Fruit fly (Drosophila melanogaster) whole organism, embryonic: ENCODE data around the gene wls.

ENCODE experiments used
- Awh ChIP-seq: fragments of 200-800 bp; sonication (Bioruptor generic); IDR thresholded peaks from 2 replicates; pipeline ENCODE4, ENCODE4 v1.3.6; 2022; ENCODE audit warnings: missing biosample characterization, missing genetic modification characterization
- BEAF-32 ChIP-seq: fragments of 200-800 bp; sonication (Bioruptor generic); optimal IDR thresholded peaks from 3 replicates; lab custom pipeline; 2017; ENCODE audit warnings: missing biosample characterization, missing genetic modification characterization, mild to moderate bottlenecking, moderate library complexity, missing genetic modification reagents
- Bteb2 ChIP-seq: fragments of 200-800 bp; sonication (Bioruptor generic); optimal IDR thresholded peaks from 2 replicates; lab custom pipeline; 2016; ENCODE audit warnings: missing biosample characterization, missing genetic modification characterization
- CG1024 ChIP-seq: fragments of 200-800 bp; sonication (Bioruptor generic); IDR thresholded peaks from 2 replicates; pipeline ENCODE4 v1.3.6; 2022; ENCODE audit warnings: missing biosample characterization, missing genetic modification characterization
- CG10565 ChIP-seq: fragments of 200-800 bp; sonication (Bioruptor generic); optimal IDR thresholded peaks from 3 replicates; lab custom pipeline; 2016; ENCODE audit warnings: missing biosample characterization, mild to moderate bottlenecking, missing genetic modification characterization
- CG11085 ChIP-seq: fragments of 200-800 bp; sonication (Bioruptor generic); IDR thresholded peaks from 2 replicates; pipeline ENCODE4 v1.3.6; 2022; ENCODE audit warnings: missing biosample characterization, missing genetic modification characterization
- CG11093 ChIP-seq: fragments of 200-800 bp; sonication (Bioruptor generic); IDR thresholded peaks from 3 replicates; pipeline ENCODE4 v1.3.6; 2022; ENCODE audit warnings: missing biosample characterization, missing genetic modification characterization
- CG13775 ChIP-seq: fragments of 200-800 bp; sonication (Bioruptor generic); optimal IDR thresholded peaks from 3 replicates; lab custom pipeline; 2017; ENCODE audit warnings: missing biosample characterization, mild to moderate bottlenecking, missing genetic modification characterization
- CG15269 ChIP-seq: fragments of 200-800 bp; sonication (Bioruptor generic); optimal IDR thresholded peaks from 2 replicates; lab custom pipeline; 2018; ENCODE audit warnings: missing biosample characterization, mild to moderate bottlenecking, missing genetic modification characterization, moderate library complexity
- CG15601 ChIP-seq: fragments of 200-800 bp; sonication (Bioruptor generic); optimal IDR thresholded peaks from 3 replicates; lab custom pipeline; 2019; ENCODE audit warnings: missing biosample characterization, mild to moderate bottlenecking, missing genetic modification characterization, moderate library complexity
- CG1832 ChIP-seq: fragments of 200-800 bp; sonication (Bioruptor generic); optimal IDR thresholded peaks from 2 replicates; lab custom pipeline; 2017; ENCODE audit warnings: missing biosample characterization, mild to moderate bottlenecking, missing genetic modification characterization, inconsistent platforms
- CG18599 ChIP-seq: fragments of 200-800 bp; sonication (Bioruptor generic); optimal IDR thresholded peaks from 3 replicates; lab custom pipeline; 2017; ENCODE audit warnings: missing biosample characterization, missing genetic modification characterization, mild to moderate bottlenecking, moderate library complexity, missing genetic modification reagents
- CG31365 ChIP-seq: fragments of 200-800 bp; sonication (Bioruptor generic); optimal IDR thresholded peaks from 2 replicates; lab custom pipeline; 2018; ENCODE audit warnings: missing biosample characterization, mild to moderate bottlenecking, missing genetic modification characterization
- CG3281 ChIP-seq: fragments of 200-800 bp; sonication (Bioruptor generic); optimal IDR thresholded peaks from 3 replicates; lab custom pipeline; 2017; ENCODE audit warnings: missing biosample characterization, mild to moderate bottlenecking, missing genetic modification characterization
- CG4282 ChIP-seq: fragments of 200-800 bp; sonication (Bioruptor generic); optimal IDR thresholded peaks from 2 replicates; lab custom pipeline; 2016; ENCODE audit warnings: missing biosample characterization, missing genetic modification characterization
- CG4820 ChIP-seq: fragments of 200-800 bp; sonication (Bioruptor generic); optimal IDR thresholded peaks from 3 replicates; lab custom pipeline; 2016; ENCODE audit warnings: missing biosample characterization, missing genetic modification characterization
- CG5245 ChIP-seq: fragments of 200-800 bp; sonication (Bioruptor generic); optimal IDR thresholded peaks from 3 replicates; lab custom pipeline; 2016; ENCODE audit warnings: missing biosample characterization, missing genetic modification characterization
- CG6791 ChIP-seq: fragments of 200-800 bp; sonication (Bioruptor generic); IDR thresholded peaks from 3 replicates; pipeline ENCODE4 v1.3.6; 2022; ENCODE audit warnings: missing biosample characterization, missing genetic modification characterization; ENCODE audit not compliant: partially characterized antibody
- CTCF ChIP-seq: fragments of 200-800 bp; sonication (Bioruptor generic); optimal IDR thresholded peaks from 2 replicates; lab custom pipeline; 2017; ENCODE audit warnings: missing biosample characterization, mild to moderate bottlenecking, missing genetic modification characterization, moderate library complexity
- Camta ChIP-seq: fragments of 200-800 bp; sonication (Bioruptor generic); optimal IDR thresholded peaks from 2 replicates; lab custom pipeline; 2016; ENCODE audit warnings: missing biosample characterization, missing genetic modification characterization
- Dek ChIP-seq: fragments of 200-800 bp; sonication (Bioruptor generic); optimal IDR thresholded peaks from 3 replicates; lab custom pipeline; 2019; ENCODE audit warnings: missing biosample characterization, mild to moderate bottlenecking, missing genetic modification characterization, moderate library complexity
- Ets97D ChIP-seq: fragments of 200-800 bp; sonication (Bioruptor generic); optimal IDR thresholded peaks from 3 replicates; lab custom pipeline; 2016; ENCODE audit warnings: missing biosample characterization, missing genetic modification characterization
- H15 ChIP-seq: fragments of 200-800 bp; sonication (Bioruptor generic); IDR thresholded peaks from 3 replicates; pipeline ENCODE4 v1.3.6; 2022; ENCODE audit warnings: missing biosample characterization, missing genetic modification characterization
- HHEX ChIP-seq: fragments of 200-800 bp; sonication (Bioruptor generic); optimal IDR thresholded peaks from 3 replicates; lab custom pipeline; 2017; ENCODE audit warnings: missing biosample characterization, mild to moderate bottlenecking, missing genetic modification characterization, missing genetic modification reagents
- Hey ChIP-seq: fragments of 200-800 bp; sonication (Bioruptor generic); optimal IDR thresholded peaks from 3 replicates; lab custom pipeline; 2018; ENCODE audit warnings: missing biosample characterization, mild to moderate bottlenecking, missing genetic modification characterization
- Hmr ChIP-seq: fragments of 200-800 bp; sonication (Bioruptor generic); optimal IDR thresholded peaks from 3 replicates; lab custom pipeline; 2017; ENCODE audit warnings: mild to moderate bottlenecking, missing biosample characterization, missing genetic modification reagents, missing genetic modification characterization
- Mad ChIP-seq: fragments of 200-800 bp; sonication (Bioruptor generic); optimal IDR thresholded peaks from 2 replicates; lab custom pipeline; 2016; ENCODE audit warnings: missing biosample characterization, missing genetic modification characterization
- Myb ChIP-seq: fragments of 200-800 bp; sonication (Bioruptor generic); optimal IDR thresholded peaks from 2 replicates; lab custom pipeline; 2016; ENCODE audit warnings: missing biosample characterization, missing genetic modification characterization
- Nf-YC ChIP-seq: fragments of 200-800 bp; optimal IDR thresholded peaks from 3 replicates; lab custom pipeline; 2019; ENCODE audit warnings: missing biosample characterization, mild to moderate bottlenecking, missing genetic modification characterization, moderate library complexity
- Side ChIP-seq: fragments of 200-800 bp; sonication (Bioruptor generic); optimal IDR thresholded peaks from 2 replicates; lab custom pipeline; 2016; ENCODE audit warnings: missing biosample characterization, missing genetic modification characterization
- Sox102F ChIP-seq: fragments of 200-800 bp; sonication (Bioruptor generic); optimal IDR thresholded peaks from 2 replicates; lab custom pipeline; 2018; ENCODE audit warnings: missing biosample characterization, mild to moderate bottlenecking, missing genetic modification characterization, moderate library complexity
- Spps ChIP-seq: fragments of 200-800 bp; sonication (Bioruptor generic); optimal IDR thresholded peaks from 2 replicates; lab custom pipeline; 2018; ENCODE audit warnings: missing biosample characterization, mild to moderate bottlenecking, missing genetic modification characterization
- Sry-δ ChIP-seq: fragments of 200-800 bp; sonication (Bioruptor generic); optimal IDR thresholded peaks from 2 replicates; lab custom pipeline; 2016; ENCODE audit warnings: missing biosample characterization, missing genetic modification characterization
- Taf1 ChIP-seq: fragments of 200-800 bp; sonication (Bioruptor generic); IDR thresholded peaks from 2 replicates; pipeline ENCODE4 v1.3.6; 2022; ENCODE audit warnings: missing biosample characterization, missing genetic modification characterization
- bbx ChIP-seq: fragments of 200-800 bp; sonication (Bioruptor generic); IDR thresholded peaks from 2 replicates; pipeline ENCODE4 v1.3.6; 2022; ENCODE audit warnings: missing biosample characterization, missing genetic modification characterization; ENCODE audit not compliant: partially characterized antibody
- chm ChIP-seq: fragments of 200-800 bp; sonication (Bioruptor generic); IDR thresholded peaks from 2 replicates; pipeline ENCODE4 v1.3.6; 2022; ENCODE audit warnings: missing biosample characterization, missing genetic modification characterization
- gcm ChIP-seq: fragments of 200-800 bp; sonication (Bioruptor generic); optimal IDR thresholded peaks from 2 replicates; lab custom pipeline; 2019; ENCODE audit warnings: missing biosample characterization, mild to moderate bottlenecking, missing genetic modification characterization, moderate library complexity
- hbn ChIP-seq: fragments of 200-800 bp; sonication (Bioruptor generic); IDR thresholded peaks from 2 replicates; pipeline ENCODE4 v1.3.6; 2022; ENCODE audit warnings: missing biosample characterization, missing genetic modification characterization; ENCODE audit not compliant: partially characterized antibody
- lola ChIP-seq, 3 experiments: fragments of >200 bp in 2 of 3; fragments of 200-800 bp in 1 of 3; sonication (Bioruptor generic) in 1 of 3; optimal IDR thresholded peaks; 2 replicates each; lab custom pipeline; 2017 to 2019; ENCODE audit warnings: missing biosample characterization in 3 of 3, missing genetic modification characterization in 3 of 3, mild to moderate bottlenecking in 1 of 3, moderate library complexity in 1 of 3
- maf-S ChIP-seq: fragments of 200-800 bp; sonication (Bioruptor generic); optimal IDR thresholded peaks from 2 replicates; lab custom pipeline; 2016; ENCODE audit warnings: missing biosample characterization, missing genetic modification characterization
- mam ChIP-seq: fragments of 200-800 bp; sonication (Bioruptor generic); optimal IDR thresholded peaks from 3 replicates; lab custom pipeline; 2016; ENCODE audit warnings: missing biosample characterization, missing genetic modification characterization
- nerfin-2 ChIP-seq: fragments of 200-800 bp; sonication (Bioruptor generic); IDR thresholded peaks from 2 replicates; pipeline ENCODE4 v1.3.6; 2022; ENCODE audit warnings: missing biosample characterization, missing genetic modification characterization; ENCODE audit not compliant: partially characterized antibody
- pros ChIP-seq: fragments of 200-800 bp; sonication (Bioruptor generic); optimal IDR thresholded peaks from 3 replicates; lab custom pipeline; 2019; ENCODE audit warnings: missing biosample characterization, mild to moderate bottlenecking, missing genetic modification characterization, moderate library complexity
- sima ChIP-seq: fragments of 200-800 bp; sonication (Bioruptor generic); optimal IDR thresholded peaks from 2 replicates; lab custom pipeline; 2016; ENCODE audit warnings: missing biosample characterization, missing genetic modification characterization
- slp2 ChIP-seq: fragments of 200-800 bp; sonication (Bioruptor generic); optimal IDR thresholded peaks from 2 replicates; lab custom pipeline; 2016; ENCODE audit warnings: missing biosample characterization, missing genetic modification characterization
- so ChIP-seq: fragments of 200-800 bp; sonication (Bioruptor generic); IDR thresholded peaks from 3 replicates; pipeline ENCODE4 v1.3.6; 2022; ENCODE audit warnings: missing biosample characterization, missing genetic modification characterization
- tap ChIP-seq: fragments of 200-800 bp; optimal IDR thresholded peaks from 3 replicates; lab custom pipeline; 2019; ENCODE audit warnings: missing biosample characterization, mild to moderate bottlenecking, missing genetic modification characterization, moderate library complexity
- tio ChIP-seq: fragments of 200-800 bp; sonication (Bioruptor generic); optimal IDR thresholded peaks from 2 replicates; lab custom pipeline; 2017; ENCODE audit warnings: missing biosample characterization, missing genetic modification characterization, inconsistent platforms
- trem ChIP-seq: fragments of 200-800 bp; optimal IDR thresholded peaks from 3 replicates; lab custom pipeline; 2019; ENCODE audit warnings: missing biosample characterization, mild to moderate bottlenecking, missing genetic modification characterization, moderate library complexity
- vfl ChIP-seq: fragments of 200-800 bp; sonication (Bioruptor generic); optimal IDR thresholded peaks from 2 replicates; lab custom pipeline; 2016; ENCODE audit warnings: missing biosample characterization, missing genetic modification characterization
- vnd ChIP-seq: fragments of 200-800 bp; sonication (Bioruptor generic); IDR thresholded peaks from 3 replicates; pipeline ENCODE4 v1.3.6; 2022; ENCODE audit warnings: missing biosample characterization, missing genetic modification characterization; ENCODE audit not compliant: partially characterized antibody

wls gene

dm6 chr3L:11210517-11210916 is 41.1 kb upstream of the wls start, which contains the start of the genes Ube3a and CG7600:
TSS of gene Ube3a (minus strand) at chr3L:11210583.
TSS of gene CG7600 (plus strand) at chr3L:11210786.
- TF ChIP-seq Taf1 (GFP tag; lab: Robert Waterston, UW) (no peak), Ets97D (GFP tag; lab: Kevin White, UChicago) (peak; percentile 75), HHEX (GFP tag; lab: Kevin White, UChicago) (no peak), H15 (no peak), CG13775 (GFP tag; lab: Kevin White, UChicago) (peak; percentile 5), CG11085 (no peak; the same call in 1 of the 2 replicates), tio (GFP tag; lab: Kevin White, UChicago) (no peak), Sox102F (GFP tag; lab: Kevin White, UChicago) (no peak), CG6791 (peak; percentile 100), CG15269 (tag; lab: Kevin White, UChicago) (peak; percentile 21), CG1832 (GFP tag; lab: Kevin White, UChicago) (no peak), CTCF (GFP tag; lab: Kevin White, UChicago) (peak; percentile 13), CG1024 (GFP tag; lab: Robert Waterston, UW) (no peak), CG31365 (no peak), so (GFP tag; lab: Robert Waterston, UW) (no peak), Side (GFP tag; lab: Kevin White, UChicago) (peak; percentile 61), CG15601 (tag; lab: Kevin White, UChicago) (peak; percentile 56), lola (GFP tag; optimal IDR thresholded peaks at IDR 0.05; lab: Kevin White, UChicago) (peak in 1 of 3 experiments; percentile 22), nerfin-2 (peak; percentile 100), tap (peak; percentile 15), bbx (GFP tag; lab: Robert Waterston, UW) (peak; percentile 100), CG5245 (GFP tag; lab: Kevin White, UChicago) (no peak), hbn (GFP tag; lab: Robert Waterston, UW) (peak; percentile 99), Nf-YC (peak; percentile 54), pros (GFP tag; lab: Kevin White, UChicago) (no peak), Camta (GFP tag; lab: Kevin White, UChicago) (no peak), Myb (GFP tag; lab: Kevin White, UChicago) (peak; percentile 99), CG11093 (GFP tag; lab: Robert Waterston, UW) (no peak), trem (peak; percentile 88), chm (GFP tag; lab: Robert Waterston, UW) (peak; percentile 51), Dek (tag; lab: Kevin White, UChicago) (no peak), CG4820 (peak; percentile 2), vfl (peak; percentile 20), Hey (tag; lab: Kevin White, UChicago) (no peak), mam (GFP tag; lab: Kevin White, UChicago) (peak; percentile 45), vnd (GFP tag; lab: Robert Waterston, UW) (peak; percentile 100), Hmr (GFP tag; lab: Kevin White, UChicago) (peak; percentile 67), gcm (GFP tag; lab: Kevin White, UChicago) (peak; percentile 2), sima (GFP tag; lab: Kevin White, UChicago) (no peak), CG10565 (GFP tag; lab: Kevin White, UChicago) (no peak), Sry-δ (peak; percentile 90), slp2 (GFP tag; lab: Kevin White, UChicago) (no peak), Awh (GFP tag; lab: Robert Waterston, UW) (no peak), maf-S (GFP tag; lab: Kevin White, UChicago) (no peak), BEAF-32 (GFP tag; lab: Kevin White, UChicago) (peak; percentile 94), Spps (tag; lab: Kevin White, UChicago) (no peak), CG18599 (GFP tag; lab: Kevin White, UChicago) (peak; percentile 37), Bteb2 (GFP tag; lab: Kevin White, UChicago) (peak; percentile 54), Mad (no peak), CG4282 (GFP tag; lab: Kevin White, UChicago) (peak; percentile 23), CG3281 (GFP tag; lab: Kevin White, UChicago) (peak; percentile 33)
